Fruit fly (Drosophila melanogaster): ENCODE measurements around the gene ppk28.

ppk28 gene

dm6 chrX:16772882-16773827 lies 32.7 kb upstream of the ppk28 start (continued):
- TF ChIP-seq B-H1 (GFP tag; IDR thresholded peaks at IDR 0.05), result peak; percentile 43; the same call in 2 of the 3 replicates
- no peak for TF ChIP-seq crp (GFP tag; optimal IDR thresholded peaks at IDR 0.05)
- TF ChIP-seq sug (tag; optimal IDR thresholded peaks at IDR 0.05), result no peak
- TF ChIP-seq Ravus (GFP tag; IDR thresholded peaks at IDR 0.05), result no peak
- no peak for TF ChIP-seq Opbp (GFP tag; IDR thresholded peaks at IDR 0.05; ENCODE audit: partially characterized antibody)
- TF ChIP-seq CG12299 (tag; optimal IDR thresholded peaks at IDR 0.05), result no peak
- no peak for TF ChIP-seq BEAF-32 (GFP tag; optimal IDR thresholded peaks at IDR 0.05)
- TF ChIP-seq CG2120 (GFP tag; optimal IDR thresholded peaks at IDR 0.05), result no peak
- no peak for TF ChIP-seq CG18011 (GFP tag; optimal IDR thresholded peaks at IDR 0.05)
- TF ChIP-seq hb (GFP tag; IDR thresholded peaks at IDR 0.05; ENCODE audit: partially characterized antibody), result no peak
- TF ChIP-seq Dbx (GFP tag; IDR thresholded peaks at IDR 0.05), result no peak
- TF ChIP-seq NK7.1 (GFP tag; optimal IDR thresholded peaks at IDR 0.05), result peak; percentile 7
- no peak for TF ChIP-seq CG7372 (GFP tag; IDR thresholded peaks at IDR 0.05)
- no peak for TF ChIP-seq CG12769 (tag; optimal IDR thresholded peaks at IDR 0.05)
- TF ChIP-seq phol (tag; optimal IDR thresholded peaks at IDR 0.05), result peak; percentile 64
- TF ChIP-seq Max (GFP tag; optimal IDR thresholded peaks at IDR 0.05), result peak; percentile 44
- TF ChIP-seq CG18619 (GFP tag; optimal IDR thresholded peaks at IDR 0.05), result no peak
- TF ChIP-seq CG34224 (GFP tag; IDR thresholded peaks at IDR 0.05; ENCODE audit: partially characterized antibody), result no peak
- TF ChIP-seq CG8924 (tag; optimal IDR thresholded peaks at IDR 0.05), result peak; percentile 41
- TF ChIP-seq CG12236 (GFP tag; optimal IDR thresholded peaks at IDR 0.05), result no peak
- TF ChIP-seq sens-2 (GFP tag; IDR thresholded peaks at IDR 0.05), result peak; percentile 65; the same call in 1 of the 2 replicates
- TF ChIP-seq luna (GFP tag; optimal IDR thresholded peaks at IDR 0.05), result no peak
- peak; percentile 61 for TF ChIP-seq Dad (GFP tag; optimal IDR thresholded peaks at IDR 0.05)
- no peak for TF ChIP-seq sc (optimal IDR thresholded peaks at IDR 0.05)
- TF ChIP-seq sc (GFP tag; optimal IDR thresholded peaks at IDR 0.05), result no peak
- TF ChIP-seq ro (GFP tag; IDR thresholded peaks at IDR 0.05), result 0 out of 2 replicates have a peak, but pooled peaks have one; percentile 15
- peak; percentile 63 for TF ChIP-seq CG17328 (GFP tag; IDR thresholded peaks at IDR 0.05)
- TF ChIP-seq Med (GFP tag), result peak; percentile 91
- peak; percentile 69 for TF ChIP-seq nmo (GFP tag; optimal IDR thresholded peaks at IDR 0.05)
- TF ChIP-seq Gsc (GFP tag; IDR thresholded peaks at IDR 0.05), result no peak
- TF ChIP-seq Nf-YA (GFP tag; IDR thresholded peaks at IDR 0.05), result peak; percentile 48; the same call in 1 of the 2 replicates
- peak; percentile 36 for TF ChIP-seq bcd (GFP tag; optimal IDR thresholded peaks at IDR 0.05)
- TF ChIP-seq dati (GFP tag; IDR thresholded peaks at IDR 0.05), result peak; percentile 62; the same call in 1 of the 2 replicates
- TF ChIP-seq Eip74EF (GFP tag; optimal IDR thresholded peaks at IDR 0.05), result peak in 1 of 2 experiments; percentile 40
- TF ChIP-seq bbx (GFP tag; IDR thresholded peaks at IDR 0.05; ENCODE audit: partially characterized antibody), result no peak
- no peak for TF ChIP-seq cwo (GFP tag; optimal IDR thresholded peaks at IDR 0.05)
- TF ChIP-seq CG30020 (tag; optimal IDR thresholded peaks at IDR 0.05), result no peak
- TF ChIP-seq CG5180 (GFP tag; optimal IDR thresholded peaks at IDR 0.05), result no peak
- TF ChIP-seq CG14710 (tag; optimal IDR thresholded peaks at IDR 0.05), result peak; percentile 64
- no peak for TF ChIP-seq BtbVII (GFP tag; optimal IDR thresholded peaks at IDR 0.05)
- TF ChIP-seq ssp (GFP tag; IDR thresholded peaks at IDR 0.05), result peak; percentile 47; the same call in 1 of the 2 replicates
- no peak for TF ChIP-seq CG10431 (GFP tag; optimal IDR thresholded peaks at IDR 0.05)
- TF ChIP-seq CG13296 (GFP tag; optimal IDR thresholded peaks at IDR 0.05), result no peak
- TF ChIP-seq fd96Cb (tag; optimal IDR thresholded peaks at IDR 0.05), result peak; percentile 59
- TF ChIP-seq CG15514 (GFP tag; optimal IDR thresholded peaks at IDR 0.05), result no peak
- peak; percentile 13 for TF ChIP-seq CG18599 (GFP tag; optimal IDR thresholded peaks at IDR 0.05)
- peak; percentile 49; the same call in 1 of the 2 replicates for TF ChIP-seq CG11247 (GFP tag; IDR thresholded peaks at IDR 0.05)

Measured in whole organism, embryonic.